Worm (Caenorhabditis elegans) whole organism, L3 larva: ENCODE measurements around the gene sbds-1.
A peak's percentile ranks its signal among the peaks of the same experiment; 100 is the strongest.

Experiments used
- R02D3.7 ChIP-seq: fragments of 150-350 bp; optimal IDR thresholded peaks from 2 replicates; lab custom pipeline; 2014; ENCODE audit warnings: missing biosample characterization, missing genetic modification characterization
- ZK546.5 ChIP-seq: sonication (generic microtip); optimal IDR thresholded peaks from 2 replicates; lab custom pipeline; 2017; ENCODE audit warnings: missing biosample characterization, missing genetic modification characterization
- ama-1 ChIP-seq: fragments of 150-350 bp; optimal IDR thresholded peaks from 2 replicates; lab custom pipeline; 2018
- ceh-16 ChIP-seq: sonication (generic microtip); optimal IDR thresholded peaks from 2 replicates; lab custom pipeline; 2017; ENCODE audit warnings: missing biosample characterization, missing genetic modification characterization
- ceh-28 ChIP-seq: fragments of 150-350 bp; optimal IDR thresholded peaks from 2 replicates; lab custom pipeline; 2014; ENCODE audit warnings: missing biosample characterization, missing genetic modification reagents, missing genetic modification characterization
- ceh-82 ChIP-seq: fragments of 150-350 bp; optimal IDR thresholded peaks from 2 replicates; lab custom pipeline; 2014; ENCODE audit warnings: missing biosample characterization, missing genetic modification characterization
- ceh-9 ChIP-seq: sonication (generic microtip); optimal IDR thresholded peaks from 2 replicates; lab custom pipeline; 2018; ENCODE audit warnings: missing biosample characterization, missing genetic modification characterization
- daf-12 ChIP-seq: fragments of 150-350 bp; optimal IDR thresholded peaks from 2 replicates; lab custom pipeline; 2014; ENCODE audit warnings: missing biosample characterization, missing genetic modification reagents, missing genetic modification characterization
- egl-5 ChIP-seq: fragments of 150-350 bp; optimal IDR thresholded peaks from 2 replicates; lab custom pipeline; 2017; ENCODE audit warnings: missing biosample characterization, missing genetic modification reagents, missing genetic modification characterization, inconsistent platforms
- elt-1 ChIP-seq: fragments of 150-350 bp; optimal IDR thresholded peaks from 2 replicates; lab custom pipeline; 2014; ENCODE audit warnings: missing biosample characterization, missing genetic modification characterization
- elt-2 ChIP-seq: sonication (generic microtip); optimal IDR thresholded peaks from 2 replicates; lab custom pipeline; 2016; ENCODE audit warnings: missing genetic modification reagents, mild to moderate bottlenecking, missing genetic modification characterization, missing compliant biosample characterization
- elt-3 ChIP-seq, 3 experiments: fragments of 150-350 bp in 1 of 3; sonication (generic microtip) in 2 of 3; optimal IDR thresholded peaks; 2 replicates in 2 of 3; 4 replicates in 1 of 3; lab custom pipeline; 2014 to 2017; ENCODE audit warnings: missing biosample characterization in 3 of 3, missing genetic modification characterization in 3 of 3
- eor-1 ChIP-seq, 2 experiments: fragments of 150-350 bp; optimal IDR thresholded peaks; 2 replicates each; lab custom pipeline; 2014 to 2018; ENCODE audit warnings: missing biosample characterization in 2 of 2, missing genetic modification characterization in 2 of 2
- fkh-10 ChIP-seq: sonication (generic microtip); optimal IDR thresholded peaks from 2 replicates; lab custom pipeline; 2017; ENCODE audit warnings: missing biosample characterization, missing genetic modification reagents, missing genetic modification characterization
- hmg-11 ChIP-seq: sonication (generic microtip); optimal IDR thresholded peaks from 2 replicates; lab custom pipeline; 2016; ENCODE audit warnings: missing genetic modification characterization, missing compliant biosample characterization
- jun-1 ChIP-seq: fragments of 150-350 bp; optimal IDR thresholded peaks from 2 replicates; lab custom pipeline; 2014; ENCODE audit warnings: missing biosample characterization, missing genetic modification reagents, missing genetic modification characterization
- lin-15B ChIP-seq: fragments of 150-350 bp; optimal IDR thresholded peaks from 2 replicates; lab custom pipeline; 2014; ENCODE audit warnings: missing biosample characterization, missing genetic modification characterization
- lin-39 ChIP-seq: fragments of 150-350 bp; optimal IDR thresholded peaks from 2 replicates; lab custom pipeline; 2018; ENCODE audit warnings: missing biosample characterization, missing genetic modification reagents, missing genetic modification characterization
- lsy-12 ChIP-seq: sonication (generic microtip); optimal IDR thresholded peaks from 2 replicates; lab custom pipeline; 2016; ENCODE audit warnings: mild to moderate bottlenecking, missing genetic modification characterization, missing compliant biosample characterization
- mdl-1 ChIP-seq: fragments of 150-350 bp; optimal IDR thresholded peaks from 2 replicates; lab custom pipeline; 2014; ENCODE audit warnings: missing biosample characterization, missing genetic modification characterization
- mml-1 ChIP-seq: fragments of 150-350 bp; sonication (generic microtip); optimal IDR thresholded peaks from 3 replicates; lab custom pipeline; 2014; ENCODE audit warnings: missing biosample characterization, missing genetic modification characterization
- nfya-1 ChIP-seq: sonication (generic microtip); optimal IDR thresholded peaks from 2 replicates; lab custom pipeline; 2017; ENCODE audit warnings: missing genetic modification characterization, mild to moderate bottlenecking, missing compliant biosample characterization, antibody characterized with exemption, moderate library complexity; ENCODE audit not compliant: insufficient read depth
- nhr-11 ChIP-seq: fragments of 150-350 bp; optimal IDR thresholded peaks from 2 replicates; lab custom pipeline; 2014; ENCODE audit warnings: missing biosample characterization, missing genetic modification characterization
- nhr-12 ChIP-seq: fragments of 150-350 bp; optimal IDR thresholded peaks from 2 replicates; lab custom pipeline; 2014; ENCODE audit warnings: missing biosample characterization, missing genetic modification characterization
- nhr-23 ChIP-seq: fragments of 150-350 bp; optimal IDR thresholded peaks from 2 replicates; lab custom pipeline; 2014; ENCODE audit warnings: missing biosample characterization, missing genetic modification reagents, missing genetic modification characterization
- nhr-237 ChIP-seq: fragments of 150-350 bp; optimal IDR thresholded peaks from 2 replicates; lab custom pipeline; 2014; ENCODE audit warnings: missing biosample characterization, missing genetic modification characterization
- nhr-25 ChIP-seq: sonication (generic microtip); optimal IDR thresholded peaks from 2 replicates; lab custom pipeline; 2017; ENCODE audit warnings: missing biosample characterization, missing genetic modification characterization
- nhr-28 ChIP-seq: fragments of 150-350 bp; optimal IDR thresholded peaks from 2 replicates; lab custom pipeline; 2014; ENCODE audit warnings: missing biosample characterization, missing genetic modification characterization
- nhr-43 ChIP-seq: sonication (generic microtip); optimal IDR thresholded peaks from 2 replicates; lab custom pipeline; 2016; ENCODE audit warnings: mild to moderate bottlenecking, missing genetic modification characterization, missing compliant biosample characterization; ENCODE audit not compliant: poor library complexity, severe bottlenecking
- nhr-67 ChIP-seq: fragments of 150-350 bp; optimal IDR thresholded peaks from 2 replicates; lab custom pipeline; 2014; ENCODE audit warnings: missing biosample characterization, missing genetic modification characterization
- nhr-76 ChIP-seq: fragments of 150-350 bp; sonication (generic microtip); optimal IDR thresholded peaks from 5 replicates; lab custom pipeline; 2014; ENCODE audit warnings: missing biosample characterization, missing genetic modification characterization
- nhr-77 ChIP-seq: fragments of 150-350 bp; optimal IDR thresholded peaks from 2 replicates; lab custom pipeline; 2014; ENCODE audit warnings: missing biosample characterization, missing genetic modification characterization
- pha-4 ChIP-seq: fragments of 150-350 bp; optimal IDR thresholded peaks from 2 replicates; lab custom pipeline; 2014; ENCODE audit warnings: missing biosample characterization, missing genetic modification reagents, missing genetic modification characterization
- pqm-1 ChIP-seq: fragments of 150-350 bp; optimal IDR thresholded peaks from 2 replicates; lab custom pipeline; 2017; ENCODE audit warnings: missing biosample characterization, missing genetic modification characterization, inconsistent platforms
- sea-2 ChIP-seq: fragments of 150-350 bp; sonication (generic microtip); optimal IDR thresholded peaks from 4 replicates; lab custom pipeline; 2014; ENCODE audit warnings: missing biosample characterization, missing genetic modification reagents, missing genetic modification characterization
- skn-1 ChIP-seq: fragments of 150-350 bp; optimal IDR thresholded peaks from 2 replicates; lab custom pipeline; 2014; ENCODE audit warnings: missing biosample characterization, missing genetic modification characterization
- snpc-4 ChIP-seq: fragments of 150-350 bp; optimal IDR thresholded peaks from 2 replicates; lab custom pipeline; 2014; ENCODE audit warnings: missing biosample characterization, missing genetic modification characterization
- tbx-2 ChIP-seq: sonication (generic microtip); optimal IDR thresholded peaks from 2 replicates; lab custom pipeline; 2016; ENCODE audit warnings: mild to moderate bottlenecking, missing genetic modification characterization, missing compliant biosample characterization
- unc-39 ChIP-seq: sonication (generic microtip); optimal IDR thresholded peaks from 4 replicates; lab custom pipeline; 2017; ENCODE audit warnings: missing biosample characterization, missing genetic modification characterization
- unc-62 ChIP-seq: fragments of 150-350 bp; sonication (generic microtip); optimal IDR thresholded peaks from 4 replicates; lab custom pipeline; 2014; ENCODE audit warnings: missing biosample characterization, missing genetic modification reagents, missing genetic modification characterization
- zag-1 ChIP-seq: fragments of 150-350 bp; optimal IDR thresholded peaks from 2 replicates; lab custom pipeline; 2014; ENCODE audit warnings: missing biosample characterization, missing genetic modification characterization
- ztf-11 ChIP-seq: fragments of 150-350 bp; optimal IDR thresholded peaks from 2 replicates; lab custom pipeline; 2014; ENCODE audit warnings: missing biosample characterization, missing genetic modification characterization

The sbds-1 gene

DNA sequence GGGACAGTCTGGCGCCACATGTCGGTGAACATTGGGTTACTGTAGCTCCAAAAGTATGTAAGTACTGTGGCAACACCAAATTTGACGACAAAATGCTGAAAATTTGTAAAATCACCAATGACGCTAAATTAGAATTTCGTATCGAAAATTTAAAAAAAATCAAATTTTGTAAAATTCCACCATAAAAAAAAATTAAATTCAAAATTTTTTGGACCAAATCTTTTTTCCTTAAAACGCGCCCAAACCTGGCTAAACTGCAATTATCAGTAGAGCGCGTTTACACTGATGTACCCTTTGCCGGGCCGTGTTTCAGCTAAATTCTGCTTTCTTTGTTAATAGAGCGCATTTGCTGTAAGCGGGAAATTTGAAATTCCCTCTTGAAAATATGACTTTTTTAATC lies 6.8 kb downstream of the sbds-1 start, which contains the start of gene T19C3.6:
TSS of gene T19C3.6 (minus strand) at position 101 of the 400 bp plus-strand sequence.
- TF ChIP-seq elt-2 (tag; lab: Kevin White, UChicago) (no peak), lin-39 (tag; lab: Kevin White, UChicago) (no peak), nhr-237 (no peak), snpc-4 (tag; lab: Kevin White, UChicago) (no peak), pqm-1 (tag; lab: Kevin White, UChicago) (no peak), nhr-28 (no peak), nfya-1 (tag; lab: Kevin White, UChicago) (no peak), lin-15B (no peak), R02D3.7 (tag; lab: Kevin White, UChicago) (no peak), elt-3 (tag; optimal IDR thresholded peaks at IDR 0.05; lab: Kevin White, UChicago) (no peak), unc-62 (no peak), nhr-23 (tag; lab: Kevin White, UChicago) (no peak), daf-12 (tag; lab: Kevin White, UChicago) (no peak), ceh-82 (no peak), zag-1 (no peak), lsy-12 (tag; lab: Kevin White, UChicago) (no peak), ceh-28 (no peak), skn-1 (tag; lab: Kevin White, UChicago) (no peak)

DNA sequence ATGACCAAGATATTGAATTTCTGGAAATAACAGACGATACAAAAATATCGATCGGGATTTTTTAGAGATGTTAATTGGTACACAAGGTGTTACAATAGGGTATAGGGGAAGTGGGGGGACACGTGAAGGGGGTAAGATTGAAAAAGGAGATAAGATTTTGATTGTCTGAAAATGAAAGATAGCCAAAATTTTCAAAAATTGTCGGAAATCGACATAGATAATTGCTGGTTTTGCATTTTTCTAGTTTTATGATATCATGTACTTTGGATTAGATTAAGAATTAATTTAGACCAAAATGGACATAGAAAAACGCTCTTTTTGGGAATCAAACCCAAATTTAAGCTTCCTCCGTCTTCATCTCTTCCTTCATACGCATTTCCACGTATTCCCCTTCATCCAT lies 10.4 kb downstream of the sbds-1 start, which contains the start of gene T19C3.5:
TSS of gene T19C3.5 (minus strand) at position 101 of the 400 bp plus-strand sequence.
- TF ChIP-seq pqm-1 (tag; lab: Kevin White, UChicago), result no peak
- no peak for TF ChIP-seq lin-39 (tag; lab: Kevin White, UChicago)
- TF ChIP-seq pha-4 (tag; lab: Kevin White, UChicago), result no peak
- no peak for TF ChIP-seq fkh-10 (GFP tag; lab: Kevin White, UChicago)
- no peak for TF ChIP-seq elt-2 (tag; lab: Kevin White, UChicago)
- no peak for TF ChIP-seq eor-1 (tag; optimal IDR thresholded peaks at IDR 0.05; lab: Kevin White, UChicago)
- no peak for TF ChIP-seq sea-2
- no peak for TF ChIP-seq daf-12 (tag; lab: Kevin White, UChicago)

DNA sequence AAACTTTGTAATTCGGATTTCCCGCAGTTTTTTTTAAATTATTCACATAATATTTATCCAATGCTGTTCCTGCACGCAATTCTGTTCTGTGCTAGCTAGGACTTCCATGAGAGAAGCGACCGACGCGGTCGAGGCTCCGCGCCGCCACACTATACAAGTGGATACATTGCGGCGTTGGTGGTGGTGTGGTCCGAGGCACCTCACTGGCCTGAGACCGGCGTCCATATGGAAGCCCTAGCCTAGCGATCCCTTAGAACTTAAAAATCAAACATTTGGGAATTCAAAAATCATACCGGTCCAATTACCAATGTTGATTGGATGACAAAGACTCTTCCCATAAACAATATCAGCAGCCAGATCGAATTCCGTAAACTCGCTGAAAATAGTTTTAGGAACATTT lies 12.1 kb downstream of the sbds-1 start:
- TF ChIP-seq unc-62, result no peak
- TF ChIP-seq ZK546.5 (tag; lab: Kevin White, UChicago), result no peak
- TF ChIP-seq nhr-25 (tag; lab: Kevin White, UChicago), result no peak
- TF ChIP-seq tbx-2 (tag; lab: Kevin White, UChicago), result no peak
- no peak for TF ChIP-seq nhr-23 (tag; lab: Kevin White, UChicago)
- TF ChIP-seq nhr-77 (tag; lab: Kevin White, UChicago), result no peak
- TF ChIP-seq egl-5 (tag; lab: Kevin White, UChicago), result no peak
- no peak for TF ChIP-seq lsy-12 (tag; lab: Kevin White, UChicago)

ce11 chrIII:623754-624153 lies 14.5 kb downstream of the sbds-1 start:
- peak; percentile 97 for TF ChIP-seq pqm-1 (tag; lab: Kevin White, UChicago)
- no peak for TF ChIP-seq ztf-11 (tag; lab: Kevin White, UChicago)
- TF ChIP-seq mml-1, result no peak
- peak; percentile 82 for TF ChIP-seq unc-62
- TF ChIP-seq fkh-10 (GFP tag; lab: Kevin White, UChicago), result no peak
- TF ChIP-seq jun-1 (tag; lab: Kevin White, UChicago), result peak; percentile 79
- TF ChIP-seq egl-5 (tag; lab: Kevin White, UChicago), result peak; percentile 87
- no peak for TF ChIP-seq unc-39 (tag; lab: Kevin White, UChicago)
- TF ChIP-seq elt-3 (tag; optimal IDR thresholded peaks at IDR 0.05; lab: Kevin White, UChicago), result peak in 1 of 3 experiments; percentile 28
- peak; percentile 50 for TF ChIP-seq ceh-28
- TF ChIP-seq hmg-11 (tag; lab: Kevin White, UChicago), result peak; percentile 88
- peak; percentile 67 for TF ChIP-seq elt-1 (tag; lab: Kevin White, UChicago)
- no peak for TF ChIP-seq nhr-67 (tag; lab: Kevin White, UChicago)
- no peak for TF ChIP-seq nhr-11 (tag; lab: Kevin White, UChicago)
- TF ChIP-seq zag-1, result peak; percentile 36
- no peak for TF ChIP-seq nhr-28
- TF ChIP-seq ceh-16 (tag; lab: Kevin White, UChicago), result no peak
- peak; percentile 91 for TF ChIP-seq snpc-4 (tag; lab: Kevin White, UChicago)
- TF ChIP-seq ama-1, result no peak
- peak; percentile 15 for TF ChIP-seq nhr-43 (tag; lab: Kevin White, UChicago)
- TF ChIP-seq R02D3.7 (tag; lab: Kevin White, UChicago), result peak; percentile 34
- TF ChIP-seq tbx-2 (tag; lab: Kevin White, UChicago), result peak; percentile 39
- peak; percentile 57 for TF ChIP-seq skn-1 (tag; lab: Kevin White, UChicago)
- TF ChIP-seq lsy-12 (tag; lab: Kevin White, UChicago), result no peak
- no peak for TF ChIP-seq ceh-9 (tag; lab: Kevin White, UChicago)
- peak; percentile 83 for TF ChIP-seq nhr-23 (tag; lab: Kevin White, UChicago)
- TF ChIP-seq ZK546.5 (tag; lab: Kevin White, UChicago), result no peak
- peak; percentile 76 for TF ChIP-seq lin-15B
- peak; percentile 88 for TF ChIP-seq nhr-25 (tag; lab: Kevin White, UChicago)
- TF ChIP-seq elt-2 (tag; lab: Kevin White, UChicago), result peak; percentile 97
- no peak for TF ChIP-seq nhr-237
- TF ChIP-seq daf-12 (tag; lab: Kevin White, UChicago), result no peak
- TF ChIP-seq lin-39 (tag; lab: Kevin White, UChicago), result peak; percentile 91
- no peak for TF ChIP-seq eor-1 (tag; optimal IDR thresholded peaks at IDR 0.05; lab: Kevin White, UChicago)
- TF ChIP-seq nhr-77 (tag; lab: Kevin White, UChicago), result no peak
- peak; percentile 91 for TF ChIP-seq nfya-1 (tag; lab: Kevin White, UChicago)
- TF ChIP-seq nhr-76, result no peak
- no peak for TF ChIP-seq ceh-82
- peak; percentile 96 for TF ChIP-seq pha-4 (tag; lab: Kevin White, UChicago)
- TF ChIP-seq mdl-1 (tag; lab: Kevin White, UChicago), result peak; percentile 80
- TF ChIP-seq nhr-12 (tag; lab: Kevin White, UChicago), result no peak
